Fruit fly (Drosophila melanogaster) whole organism, larva: ENCODE data around the gene CG34462.

Source experiments
- noc ChIP-seq: fragments of 200-800 bp; sonication (Bioruptor generic); optimal IDR thresholded peaks from 3 replicates; lab custom pipeline; 2019; ENCODE audit warnings: missing biosample characterization, mild to moderate bottlenecking, missing genetic modification characterization, moderate library complexity

Gene CG34462

dm6 chr3L:8347346-8347745, 19.0 kb downstream of the CG34462 start:
- no peak for TF ChIP-seq noc (tag; lab: Kevin White, UChicago)

- no peak for TF ChIP-seq noc (tag; lab: Kevin White, UChicago)
These were observed 27.8 kb downstream of the CG34462 start, which contains the start of gene Culd for dm6 chr3L:8356196-8356595. TSS of gene Culd (minus strand) at chr3L:8356296.

DNA sequence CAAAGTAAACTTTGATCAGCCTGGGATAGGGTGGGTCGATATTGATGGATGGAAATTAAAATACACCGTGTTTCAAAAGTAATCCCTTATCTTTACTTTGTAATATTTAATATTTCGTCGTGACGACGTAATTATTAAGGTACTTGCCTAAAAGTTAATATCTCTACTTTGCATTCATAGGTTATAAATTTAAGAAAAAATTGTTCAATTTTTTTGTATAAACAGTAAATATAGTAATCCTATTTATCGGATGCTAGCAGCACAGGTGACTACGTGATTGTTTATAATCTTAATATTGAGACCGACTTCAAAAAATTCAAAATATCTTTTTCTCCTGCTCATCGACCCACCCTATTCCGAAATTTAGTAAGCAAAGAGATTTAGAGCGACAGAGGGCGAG, 29.8 kb downstream of the CG34462 start:
- TF ChIP-seq noc (tag; lab: Kevin White, UChicago), result peak; percentile 27

DNA sequence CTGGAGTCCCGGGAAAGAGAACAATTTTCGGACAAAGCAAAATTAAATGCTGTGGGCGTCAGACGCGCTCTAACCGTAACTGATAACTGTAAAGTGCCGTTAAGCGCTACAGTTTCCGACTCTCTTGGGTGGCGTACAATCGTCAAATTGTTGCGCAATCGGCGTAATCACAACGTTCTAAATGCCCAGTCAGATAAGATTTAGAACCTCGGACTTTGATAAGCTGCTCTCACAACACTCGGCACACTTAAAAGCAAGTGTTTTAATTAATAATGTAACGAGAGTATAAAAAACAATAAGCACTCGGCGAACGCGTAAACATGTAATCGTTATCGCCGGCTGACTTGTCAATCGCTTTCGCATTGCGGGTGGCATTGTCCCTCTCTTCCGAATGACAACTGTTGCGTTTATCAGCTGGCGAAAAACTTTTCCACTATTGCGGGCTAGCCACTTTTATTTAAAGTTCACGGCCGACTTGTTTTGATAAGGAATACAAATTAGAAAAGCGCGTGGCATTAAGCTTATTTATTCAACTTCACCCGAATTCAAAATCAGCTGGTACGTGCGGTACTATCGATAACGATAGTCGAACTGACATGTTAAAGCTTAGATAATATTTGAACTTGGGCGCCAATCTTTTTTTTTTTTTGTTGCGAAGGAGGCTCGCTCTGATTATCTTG, 30.5 kb downstream of the CG34462 start:
- peak; percentile 60 for TF ChIP-seq noc (tag; lab: Kevin White, UChicago)

- no peak for TF ChIP-seq noc (tag; lab: Kevin White, UChicago)
These were observed 31.8 kb downstream of the CG34462 start for dm6 chr3L:8360063-8360642.

DNA sequence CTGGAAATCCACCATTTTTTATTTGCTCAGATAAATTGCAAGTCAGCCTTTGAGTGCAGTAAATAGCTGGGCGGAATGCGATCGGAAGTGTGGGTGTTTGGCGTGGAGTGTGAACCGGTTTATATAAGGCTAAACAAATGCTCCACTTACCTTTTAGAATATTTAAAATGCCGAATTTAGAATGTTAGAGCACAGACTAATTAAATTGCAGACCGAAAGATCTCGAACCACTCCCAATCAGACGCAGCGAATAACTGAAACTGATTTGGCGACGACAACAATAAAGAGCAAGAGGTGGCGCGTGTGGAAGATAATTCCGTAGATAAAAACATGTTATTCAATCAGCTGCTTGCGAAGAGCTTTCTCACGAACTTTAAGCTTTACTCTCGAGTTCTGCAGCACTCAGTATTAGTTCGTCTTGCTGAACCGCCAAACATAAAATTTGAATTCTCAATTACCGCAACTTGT, 32.3 kb downstream of the CG34462 start, which contains the start of gene Idh:
Idh (minus strand) TSS at position 264 of the 468 bp plus-strand sequence.
- peak; percentile 61 for TF ChIP-seq noc (tag; lab: Kevin White, UChicago)

- no peak for TF ChIP-seq noc (tag; lab: Kevin White, UChicago)
These were observed 34.9 kb downstream of the CG34462 start for dm6 chr3L:8363266-8363665.

- TF ChIP-seq noc (tag; lab: Kevin White, UChicago), result no peak
These were observed 40.4 kb downstream of the CG34462 start for dm6 chr3L:8368694-8369344.

dm6 chr3L:8369456-8369855, 41.1 kb downstream of the CG34462 start:
- no peak for TF ChIP-seq noc (tag; lab: Kevin White, UChicago)

DNA sequence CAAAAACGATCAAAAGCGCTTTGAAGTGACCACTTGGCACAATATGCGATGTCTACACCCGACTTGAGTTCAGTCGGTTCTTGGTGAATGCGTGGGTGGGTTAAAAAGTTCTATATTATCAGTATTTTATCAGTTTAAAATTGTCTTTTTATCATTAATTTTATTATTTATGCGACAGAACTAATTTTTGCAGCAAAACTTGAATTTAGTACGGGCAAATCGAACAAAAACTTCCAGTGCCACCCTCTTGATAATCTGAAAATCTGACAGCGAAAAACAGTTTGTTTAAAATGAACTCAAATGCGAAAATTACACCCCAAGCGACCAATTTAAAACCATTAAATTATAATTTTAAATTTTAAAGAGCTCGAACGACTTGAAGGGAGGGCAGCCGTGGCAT, 42.5 kb downstream of the CG34462 start:
- no peak for TF ChIP-seq noc (tag; lab: Kevin White, UChicago)

- TF ChIP-seq noc (tag; lab: Kevin White, UChicago), result no peak
These were observed 43.2 kb downstream of the CG34462 start for dm6 chr3L:8371538-8371937.

dm6 chr3L:8372035-8372434, 43.7 kb downstream of the CG34462 start, which contains the start of gene ImpE1:
TSS of gene ImpE1 (plus strand) at chr3L:8372405.
- TF ChIP-seq noc (tag; lab: Kevin White, UChicago), result no peak

- no peak for TF ChIP-seq noc (tag; lab: Kevin White, UChicago)
These were observed 45.7 kb downstream of the CG34462 start for dm6 chr3L:8374107-8374506.

- no peak for TF ChIP-seq noc (tag; lab: Kevin White, UChicago)
These were observed 50.8 kb downstream of the CG34462 start for dm6 chr3L:8379161-8379560.
